Worm (Caenorhabditis elegans) whole organism, L4/young adult: ENCODE measurements around the gene cls-3.

Source experiments
- W03F9.2 ChIP-seq: fragments of 150-350 bp; optimal IDR thresholded peaks from 2 replicates; lab custom pipeline; 2014; ENCODE audit warnings: missing biosample characterization, missing genetic modification characterization
- dao-5 ChIP-seq: sonication (generic microtip); optimal IDR thresholded peaks from 2 replicates; lab custom pipeline; 2016; ENCODE audit warnings: missing genotype, missing genetic modification characterization, moderate library complexity, missing compliant biosample characterization
- him-1 ChIP-seq: sonication (generic microtip); optimal IDR thresholded peaks from 2 replicates; lab custom pipeline; 2016; ENCODE audit warnings: missing genotype, missing genetic modification reagents, missing genetic modification characterization, missing compliant biosample characterization

- no peak for TF ChIP-seq dao-5 (tag; lab: Kevin White, UChicago)
- no peak for TF ChIP-seq him-1 (tag; lab: Kevin White, UChicago)
- TF ChIP-seq W03F9.2 (tag; lab: Kevin White, UChicago), result peak; percentile 65
Measured at ce11 chrIII:9144744-9145390, 46.0 kb downstream of the cls-3 start, which contains the start of the genes ZK512.2 and ZK512.4.
